Worm (Caenorhabditis elegans): ENCODE measurements around the gene Y54G2A.38.

DNA sequence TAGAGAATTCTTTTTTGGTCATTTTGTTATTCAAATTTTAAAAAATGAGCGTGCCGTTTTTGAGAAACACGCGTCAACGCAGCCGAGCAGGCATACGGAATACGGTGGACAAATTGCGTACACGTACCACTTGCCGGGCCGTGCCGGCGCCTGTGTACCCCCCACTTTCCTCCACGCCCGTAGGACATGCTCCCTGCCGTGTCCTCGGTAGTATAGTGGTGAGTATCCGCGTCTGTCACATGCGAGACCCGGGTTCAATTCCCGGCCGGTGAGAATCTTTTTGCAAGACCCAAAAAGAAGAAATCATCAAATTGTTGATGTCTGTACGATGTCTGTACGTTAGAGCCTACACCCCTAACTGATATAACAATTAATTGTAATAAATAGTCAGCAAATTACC, 48.9 kb downstream of the Y54G2A.38 start:
- TF ChIP-seq D2030.7 (GFP tag; IDR thresholded peaks at IDR 0.05) (peak; percentile 62), ztf-28 (GFP tag; IDR thresholded peaks at IDR 0.05) (peak; percentile 13; the same call in 1 of the 2 replicates), F57C9.4 (tag; optimal IDR thresholded peaks at IDR 0.05) (no peak), ZK185.1 (tag; optimal IDR thresholded peaks at IDR 0.05; ENCODE audit: poor library complexity, severe bottlenecking) (no peak), egrh-3 (GFP tag; IDR thresholded peaks at IDR 0.05) (0 out of 2 replicates have a peak, but pooled peaks have one; percentile 15), bed-1 (GFP tag; IDR thresholded peaks at IDR 0.05) (no peak), dpl-1 (GFP tag; optimal IDR thresholded peaks at IDR 0.05) (no peak), attf-3 (GFP tag; conservative IDR thresholded peaks at IDR 0.05) (0 out of 2 replicates have a peak, but pooled peaks have one; percentile 26), unc-62 (GFP tag; optimal IDR thresholded peaks at IDR 0.05) (no peak), efl-1 (GFP tag; optimal IDR thresholded peaks at IDR 0.05) (no peak), rcor-1 (GFP tag; IDR thresholded peaks at IDR 0.05) (no peak), nhr-80 (tag; optimal IDR thresholded peaks at IDR 0.05) (no peak), snpc-1.3 (tag; optimal IDR thresholded peaks at IDR 0.05; ENCODE audit: insufficient read depth) (no peak)
